Worm (Caenorhabditis elegans) whole organism, young adult: ENCODE data around the gene srh-293.

Experiments
- B0035.1 ChIP-seq: sonication (generic microtip); optimal IDR thresholded peaks from 2 replicates; lab custom pipeline; 2016; ENCODE audit warnings: missing genetic modification characterization, mild to moderate bottlenecking, missing compliant biosample characterization, missing genotype, missing genetic modification reagents
- C06A6.2 ChIP-seq: fragments of 200-800 bp; sonication (Bioruptor generic); conservative IDR thresholded peaks from 2 replicates; pipeline ENCODE4 v1.3.6; 2022; ENCODE audit warnings: missing genetic modification characterization, missing compliant biosample characterization
- C17E4.6 ChIP-seq: fragments of 200-800 bp; sonication (Bioruptor generic); IDR thresholded peaks from 2 replicates; pipeline ENCODE4 v1.3.6; 2022; ENCODE audit warnings: missing genetic modification reagents, missing genetic modification characterization, missing compliant biosample characterization
- F39B2.1 ChIP-seq: fragments of 200-800 bp; sonication (Bioruptor generic); IDR thresholded peaks from 2 replicates; pipeline ENCODE4 v1.3.6; 2022; ENCODE audit warnings: missing genetic modification reagents, missing genetic modification characterization, missing compliant biosample characterization
- F55B11.4 ChIP-seq: sonication (generic microtip); optimal IDR thresholded peaks from 2 replicates; lab custom pipeline; 2016; ENCODE audit warnings: missing compliant biosample characterization, missing genetic modification characterization, borderline replicate concordance; ENCODE audit not compliant: insufficient read depth
- K11D2.4 ChIP-seq: fragments of 200-800 bp; sonication (Bioruptor generic); IDR thresholded peaks from 2 replicates; pipeline ENCODE4 v1.3.6; 2022; ENCODE audit warnings: missing genetic modification reagents, missing genetic modification characterization, missing compliant biosample characterization
- K12H6.12 ChIP-seq: fragments of 200-800 bp; sonication (Bioruptor generic); optimal IDR thresholded peaks from 2 replicates; lab custom pipeline; 2018; ENCODE audit warnings: mild to moderate bottlenecking, missing genetic modification characterization, missing compliant biosample characterization
- T07F8.4 ChIP-seq: sonication (generic microtip); optimal IDR thresholded peaks from 2 replicates; lab custom pipeline; 2016; ENCODE audit warnings: mild to moderate bottlenecking, missing genetic modification characterization, moderate library complexity, missing compliant biosample characterization
- T26A5.8 ChIP-seq: sonication (generic microtip); optimal IDR thresholded peaks from 2 replicates; lab custom pipeline; 2016; ENCODE audit warnings: missing genetic modification characterization, missing compliant biosample characterization
- Y79H2A.3 ChIP-seq: fragments of 200-800 bp; sonication (Bioruptor generic); conservative IDR thresholded peaks from 2 replicates; pipeline ENCODE4 v1.3.6; 2022; ENCODE audit warnings: missing genetic modification reagents, missing genetic modification characterization, missing compliant biosample characterization
- aptf-2 ChIP-seq: fragments of 200-800 bp; sonication (Bioruptor generic); conservative IDR thresholded peaks from 2 replicates; pipeline ENCODE4 v1.3.6; 2022; ENCODE audit warnings: missing genetic modification reagents, missing genetic modification characterization, missing compliant biosample characterization
- aptf-3 ChIP-seq: fragments of 200-800 bp; sonication (Bioruptor generic); IDR thresholded peaks from 2 replicates; pipeline ENCODE4 v1.3.6; 2022; ENCODE audit warnings: missing genetic modification characterization, missing compliant biosample characterization
- atf-7 ChIP-seq: sonication (generic microtip); optimal IDR thresholded peaks from 2 replicates; lab custom pipeline; 2017; ENCODE audit warnings: mild to moderate bottlenecking, missing genetic modification characterization, missing compliant biosample characterization
- athp-1 ChIP-seq: sonication (generic microtip); optimal IDR thresholded peaks from 2 replicates; lab custom pipeline; 2017; ENCODE audit warnings: mild to moderate bottlenecking, missing genetic modification characterization, missing compliant biosample characterization
- cebp-2 ChIP-seq: fragments of 200-800 bp; sonication (Bioruptor generic); IDR thresholded peaks from 2 replicates; pipeline ENCODE4 v1.3.6; 2022; ENCODE audit warnings: missing genetic modification characterization, missing compliant biosample characterization
- ceh-100 ChIP-seq: fragments of 200-800 bp; sonication (Bioruptor generic); IDR thresholded peaks from 2 replicates; pipeline ENCODE4 v1.3.6; 2022; ENCODE audit warnings: missing genetic modification reagents, missing genetic modification characterization, missing compliant biosample characterization
- ceh-27 ChIP-seq: fragments of 200-800 bp; sonication (Bioruptor generic); optimal IDR thresholded peaks from 2 replicates; lab custom pipeline; 2018; ENCODE audit warnings: mild to moderate bottlenecking, missing genetic modification characterization, moderate library complexity, missing compliant biosample characterization
- ceh-91 ChIP-seq: fragments of 200-800 bp; sonication (Bioruptor generic); IDR thresholded peaks from 2 replicates; pipeline ENCODE4 v1.3.6; 2022; ENCODE audit warnings: missing genetic modification reagents, missing genetic modification characterization, missing compliant biosample characterization
- efl-1 ChIP-seq: fragments of 150-350 bp; optimal IDR thresholded peaks from 2 replicates; lab custom pipeline; 2014; ENCODE audit warnings: missing biosample characterization, missing genetic modification reagents, missing genetic modification characterization
- egl-44 ChIP-seq: fragments of 200-800 bp; sonication (Bioruptor generic); IDR thresholded peaks from 2 replicates; pipeline ENCODE4 v1.3.6; 2022; ENCODE audit warnings: missing genetic modification reagents, missing genetic modification characterization, missing compliant biosample characterization
- egrh-3 ChIP-seq: fragments of 200-800 bp; sonication (Bioruptor generic); IDR thresholded peaks from 2 replicates; pipeline ENCODE4 v1.3.6; 2022; ENCODE audit warnings: missing genetic modification reagents, missing genetic modification characterization, missing compliant biosample characterization
- gei-17 ChIP-seq: fragments of 200-800 bp; sonication (Bioruptor generic); optimal IDR thresholded peaks from 2 replicates; lab custom pipeline; 2018; ENCODE audit warnings: mild to moderate bottlenecking, missing genetic modification characterization, missing compliant biosample characterization
- him-1 ChIP-seq: sonication (generic microtip); optimal IDR thresholded peaks from 2 replicates; lab custom pipeline; 2016; ENCODE audit warnings: missing genotype, missing genetic modification reagents, missing genetic modification characterization, missing compliant biosample characterization
- hlh-12 ChIP-seq: sonication (generic microtip); optimal IDR thresholded peaks from 2 replicates; lab custom pipeline; 2016; ENCODE audit warnings: missing genetic modification characterization, missing compliant biosample characterization
- hlh-26 ChIP-seq: fragments of 200-800 bp; sonication (Bioruptor generic); conservative IDR thresholded peaks from 2 replicates; pipeline ENCODE4 v1.3.6; 2022; ENCODE audit warnings: missing genetic modification reagents, missing genetic modification characterization, missing compliant biosample characterization
- hmg-1.2 ChIP-seq: fragments of 200-800 bp; sonication (Bioruptor generic); IDR thresholded peaks from 2 replicates; pipeline ENCODE4 v1.3.6; 2022; ENCODE audit warnings: missing genetic modification reagents, missing genetic modification characterization, missing compliant biosample characterization
- hrde-1 ChIP-seq: sonication (generic microtip); optimal IDR thresholded peaks from 2 replicates; lab custom pipeline; 2016; ENCODE audit warnings: missing genetic modification characterization, mild to moderate bottlenecking, missing compliant biosample characterization, moderate library complexity, missing genotype, missing genetic modification reagents, borderline replicate concordance
- let-526 ChIP-seq: fragments of 200-800 bp; sonication (Bioruptor generic); IDR thresholded peaks from 2 replicates; pipeline ENCODE4 v1.3.6; 2022; ENCODE audit warnings: missing genetic modification reagents, missing genetic modification characterization, missing compliant biosample characterization
- lin-26 ChIP-seq: fragments of 200-800 bp; sonication (Bioruptor generic); IDR thresholded peaks from 2 replicates; pipeline ENCODE4 v1.3.6; 2022; ENCODE audit warnings: missing genetic modification reagents, missing genetic modification characterization, missing compliant biosample characterization
- madf-10 ChIP-seq: sonication (generic microtip); optimal IDR thresholded peaks from 2 replicates; lab custom pipeline; 2016; ENCODE audit warnings: mild to moderate bottlenecking, missing genetic modification characterization, missing compliant biosample characterization
- madf-8 ChIP-seq: fragments of 200-800 bp; sonication (Bioruptor generic); conservative IDR thresholded peaks from 2 replicates; pipeline ENCODE4 v1.3.6; 2022; ENCODE audit warnings: missing genetic modification reagents, missing genetic modification characterization, missing compliant biosample characterization
- mel-28 ChIP-seq: sonication (generic microtip); optimal IDR thresholded peaks from 2 replicates; lab custom pipeline; 2016; ENCODE audit warnings: borderline replicate concordance, mild to moderate bottlenecking, missing genetic modification characterization, missing compliant biosample characterization
- mxl-1 ChIP-seq: sonication (generic microtip); optimal IDR thresholded peaks from 2 replicates; lab custom pipeline; 2016; ENCODE audit warnings: missing genetic modification characterization, missing compliant biosample characterization
- nfya-2 ChIP-seq: fragments of 200-800 bp; sonication (Bioruptor generic); IDR thresholded peaks from 2 replicates; pipeline ENCODE4 v1.3.6; 2022; ENCODE audit warnings: missing genetic modification reagents, missing genetic modification characterization, missing compliant biosample characterization
- nhr-90 ChIP-seq: sonication (generic microtip); optimal IDR thresholded peaks from 2 replicates; lab custom pipeline; 2016; ENCODE audit warnings: missing genotype, mild to moderate bottlenecking, missing genetic modification characterization, missing compliant biosample characterization
- pbrm-1 ChIP-seq: fragments of 200-800 bp; sonication (Bioruptor generic); IDR thresholded peaks from 2 replicates; pipeline ENCODE4 v1.3.6; 2022; ENCODE audit warnings: missing genetic modification reagents, missing genetic modification characterization, missing compliant biosample characterization
- rec-8 ChIP-seq, 2 experiments: sonication (generic microtip); optimal IDR thresholded peaks; 2 replicates each; lab custom pipeline; 2016; ENCODE audit warnings: mild to moderate bottlenecking in 2 of 2, missing genetic modification characterization in 2 of 2, missing genetic modification reagents in 2 of 2, missing genotype in 2 of 2, missing biosample characterization in 1 of 2, missing compliant biosample characterization in 1 of 2, moderate library complexity in 1 of 2
- rpc-1 ChIP-seq, 2 experiments: fragments of 150-350 bp in 1 of 2; sonication (generic microtip) in 1 of 2; optimal IDR thresholded peaks; 2 replicates each; lab custom pipeline; 2014 to 2018; ENCODE audit warnings: missing biosample characterization in 1 of 2, missing genetic modification characterization in 1 of 2, missing genetic modification reagents in 1 of 2, missing genotype in 1 of 2
- snpc-4 ChIP-seq, 5 experiments: fragments of 150-350 bp in 1 of 5; sonication (generic microtip) in 4 of 5; optimal IDR thresholded peaks; 2 replicates each; lab custom pipeline; 2014 to 2018; ENCODE audit warnings: missing genetic modification characterization in 5 of 5, missing biosample characterization in 3 of 5, antibody characterized with exemption in 2 of 5, mild to moderate bottlenecking in 2 of 5, missing compliant biosample characterization in 2 of 5, missing genotype in 2 of 5, moderate library complexity in 2 of 5, missing genetic modification reagents in 1 of 5
- somi-1 ChIP-seq: fragments of 200-800 bp; sonication (Bioruptor generic); optimal IDR thresholded peaks from 2 replicates; lab custom pipeline; 2018; ENCODE audit warnings: mild to moderate bottlenecking, missing genetic modification characterization, missing compliant biosample characterization
- sptf-2 ChIP-seq: fragments of 200-800 bp; sonication (Bioruptor generic); optimal IDR thresholded peaks from 2 replicates; lab custom pipeline; 2018; ENCODE audit warnings: mild to moderate bottlenecking, missing genetic modification characterization, missing compliant biosample characterization
- tbp1 ChIP-seq: fragments of 200-800 bp; sonication (Bioruptor generic); optimal IDR thresholded peaks from 2 replicates; lab custom pipeline; 2018; ENCODE audit warnings: mild to moderate bottlenecking, missing genetic modification characterization, missing compliant biosample characterization
- tbx-9 ChIP-seq: sonication (generic microtip); optimal IDR thresholded peaks from 2 replicates; lab custom pipeline; 2016; ENCODE audit warnings: borderline replicate concordance, missing genetic modification characterization, inconsistent platforms, missing compliant biosample characterization
- zim-3 ChIP-seq: sonication (generic microtip); optimal IDR thresholded peaks from 2 replicates; lab custom pipeline; 2017; ENCODE audit warnings: mild to moderate bottlenecking, missing genetic modification characterization, moderate library complexity, missing compliant biosample characterization
- ztf-18 ChIP-seq: sonication (generic microtip); optimal IDR thresholded peaks from 2 replicates; lab custom pipeline; 2016; ENCODE audit warnings: missing genotype, mild to moderate bottlenecking, missing genetic modification characterization, missing compliant biosample characterization
- ztf-25 ChIP-seq: fragments of 200-800 bp; sonication (Bioruptor generic); IDR thresholded peaks from 2 replicates; pipeline ENCODE4 v1.3.6; 2022; ENCODE audit warnings: missing genetic modification reagents, missing genetic modification characterization, missing compliant biosample characterization
- ztf-3 ChIP-seq: fragments of 200-800 bp; sonication (Bioruptor generic); optimal IDR thresholded peaks from 2 replicates; lab custom pipeline; 2018; ENCODE audit warnings: mild to moderate bottlenecking, missing genetic modification characterization, missing compliant biosample characterization

The srh-293 gene

DNA sequence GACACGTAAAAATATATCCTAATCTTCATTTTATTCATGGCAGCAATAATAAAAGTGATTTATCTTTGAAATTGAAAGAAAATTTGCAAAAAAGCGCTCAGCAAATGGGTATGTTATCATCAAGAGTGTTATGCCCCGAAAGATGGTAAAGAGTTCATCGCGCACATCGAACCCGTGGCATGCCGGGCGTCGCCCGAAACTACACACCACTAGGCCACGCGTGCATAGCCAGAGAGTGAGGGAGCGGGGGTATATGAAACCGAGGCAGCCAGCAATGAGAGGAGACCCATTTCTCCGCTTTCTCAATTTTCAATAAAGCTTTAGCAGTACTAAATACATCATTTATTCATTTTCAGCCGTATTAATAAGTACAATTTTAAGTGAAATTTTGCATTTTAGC lies 7.8 kb downstream of the srh-293 start (continued):
- TF ChIP-seq K12H6.12 (tag; lab: Kevin White, UChicago), result peak; percentile 77
- TF ChIP-seq aptf-2, result 0 out of 2 replicates have a peak, but pooled peaks have one; percentile 49
- peak; percentile 83 for TF ChIP-seq snpc-4 (GFP tag; optimal IDR thresholded peaks at IDR 0.05; lab: Kevin White, UChicago)
- TF ChIP-seq snpc-4 (tag; optimal IDR thresholded peaks at IDR 0.05; lab: Kevin White, UChicago), result peak; percentile 66 to 88 (median 86)
- peak; percentile 96 for TF ChIP-seq cebp-2
- TF ChIP-seq sptf-2 (GFP tag; lab: Kevin White, UChicago), result peak; percentile 91
- TF ChIP-seq egl-44 (GFP tag; lab: Robert Waterston, UW), result peak; percentile 96
- TF ChIP-seq atf-7 (tag; lab: Kevin White, UChicago), result peak; percentile 88
- 0 out of 2 replicates have a peak, but pooled peaks have one; percentile 65 for TF ChIP-seq Y79H2A.3 (GFP tag; lab: Robert Waterston, UW)
- TF ChIP-seq C17E4.6 (GFP tag; lab: Robert Waterston, UW), result peak; percentile 87
- TF ChIP-seq ztf-3 (GFP tag; lab: Kevin White, UChicago), result peak; percentile 79
- peak; percentile 89 for TF ChIP-seq let-526
- TF ChIP-seq ceh-100 (GFP tag; lab: Robert Waterston, UW), result peak; percentile 81
- peak; percentile 96 for TF ChIP-seq tbx-9 (tag; lab: Kevin White, UChicago)
- TF ChIP-seq hrde-1 (tag; lab: Kevin White, UChicago), result peak; percentile 93
- TF ChIP-seq hlh-12, result peak; percentile 92
- TF ChIP-seq T07F8.4 (tag; lab: Kevin White, UChicago), result peak; percentile 88
- no peak for TF ChIP-seq F39B2.1 (GFP tag; lab: Robert Waterston, UW)
- peak; percentile 97 for TF ChIP-seq mxl-1 (tag; lab: Kevin White, UChicago)
- peak; percentile 87 for TF ChIP-seq hmg-1.2 (GFP tag; lab: Robert Waterston, UW)
- peak; percentile 85 for TF ChIP-seq ztf-18 (tag; lab: Kevin White, UChicago)
- TF ChIP-seq B0035.1 (tag; lab: Kevin White, UChicago), result peak; percentile 82
- TF ChIP-seq C06A6.2, result peak; percentile 83
- TF ChIP-seq madf-8 (GFP tag; lab: Robert Waterston, UW), result peak; percentile 43
- 0 out of 2 replicates have a peak, but pooled peaks have one; percentile 49 for TF ChIP-seq nfya-2 (GFP tag; lab: Robert Waterston, UW)
- TF ChIP-seq aptf-3, result peak; percentile 98
- TF ChIP-seq F55B11.4 (tag; lab: Kevin White, UChicago), result no peak
- peak; percentile 73 for TF ChIP-seq gei-17 (GFP tag; lab: Kevin White, UChicago)
- TF ChIP-seq lin-26 (GFP tag; lab: Robert Waterston, UW), result peak; percentile 99
- peak; percentile 34 for TF ChIP-seq efl-1
- peak; percentile 91 for TF ChIP-seq pbrm-1 (GFP tag; lab: Robert Waterston, UW)
- TF ChIP-seq egrh-3 (GFP tag; lab: Robert Waterston, UW), result peak; percentile 69
- peak; percentile 98 for TF ChIP-seq zim-3 (tag; lab: Kevin White, UChicago)
- TF ChIP-seq mel-28, result peak; percentile 80
- TF ChIP-seq him-1 (tag; lab: Kevin White, UChicago), result peak; percentile 96
- peak; percentile 95 for TF ChIP-seq T26A5.8
- peak; percentile 100 for TF ChIP-seq tbp1 (GFP tag; lab: Kevin White, UChicago)
- peak; percentile 96 for TF ChIP-seq athp-1 (tag; lab: Kevin White, UChicago)
- TF ChIP-seq nhr-90, result peak; percentile 98
- TF ChIP-seq madf-10 (tag; lab: Kevin White, UChicago), result peak; percentile 87
- peak; percentile 71 for TF ChIP-seq ceh-91 (GFP tag; lab: Robert Waterston, UW)
- peak; percentile 84 for TF ChIP-seq K11D2.4 (GFP tag; lab: Robert Waterston, UW)
- 0 out of 2 replicates have a peak, but pooled peaks have one; percentile 46 for TF ChIP-seq hlh-26 (GFP tag; lab: Robert Waterston, UW)
- peak; percentile 95 for TF ChIP-seq ztf-25 (GFP tag; lab: Robert Waterston, UW)
- peak; percentile 90 for TF ChIP-seq ceh-27 (GFP tag; lab: Kevin White, UChicago)
- TF ChIP-seq rec-8 (tag; optimal IDR thresholded peaks at IDR 0.05; lab: Kevin White, UChicago), result peak; percentile 94 to 98
- peak; percentile 98 for TF ChIP-seq rpc-1 (optimal IDR thresholded peaks at IDR 0.05; lab: Kevin White, UChicago)
- peak; percentile 99 for TF ChIP-seq rpc-1 (tag; optimal IDR thresholded peaks at IDR 0.05; lab: Kevin White, UChicago)
- peak; percentile 87 for TF ChIP-seq somi-1 (GFP tag; lab: Kevin White, UChicago)
